Fruit fly (Drosophila melanogaster): ENCODE data around the gene CG4572.

dm6 chr3R:19895305-19895704, 31.1 kb upstream of the CG4572 start:
- no peak for TF ChIP-seq CG8478 (optimal IDR thresholded peaks at IDR 0.05)
- no peak for TF ChIP-seq CTCF (optimal IDR thresholded peaks at IDR 0.05)
